Fruit fly (Drosophila melanogaster): ENCODE measurements around the gene LSm-4.

- TF ChIP-seq ovo (GFP tag; optimal IDR thresholded peaks at IDR 0.05) (no peak), CG11617 (GFP tag; optimal IDR thresholded peaks at IDR 0.05) (no peak), toe (GFP tag; optimal IDR thresholded peaks at IDR 0.05) (no peak), tj (GFP tag; optimal IDR thresholded peaks at IDR 0.05) (no peak), Hr96 (GFP tag; optimal IDR thresholded peaks at IDR 0.05) (no peak), CG5204 (GFP tag; optimal IDR thresholded peaks at IDR 0.05) (no peak), CG1620 (GFP tag; optimal IDR thresholded peaks at IDR 0.05) (no peak), CG33017 (tag; optimal IDR thresholded peaks at IDR 0.05) (no peak), Clk (GFP tag; optimal IDR thresholded peaks at IDR 0.05) (no peak), cic (GFP tag; optimal IDR thresholded peaks at IDR 0.05) (no peak)
Measured at dm6 chr2L:10425599-10425998, 20.6 kb upstream of the LSm-4 start.

All from whole organism, adult.